Worm (Caenorhabditis elegans): ENCODE data around the gene str-14.

str-14 gene

ce11 chrV:16419769-16420168 lies 35.2 kb downstream of the str-14 start, which contains the start of gene F26D2.16:
TSS of gene F26D2.16 (minus strand) at chrV:16419869.
- TF ChIP-seq W03F9.2 (tag; optimal IDR thresholded peaks at IDR 0.05) (no peak), dao-5 (tag; optimal IDR thresholded peaks at IDR 0.05) (no peak), him-1 (tag; optimal IDR thresholded peaks at IDR 0.05) (no peak)

ce11 chrV:16417014-16417413 lies 38.0 kb downstream of the str-14 start, which contains the start of gene str-55:
TSS of gene str-55 (minus strand) at chrV:16417114.
- TF ChIP-seq W03F9.2 (tag; optimal IDR thresholded peaks at IDR 0.05): no peak
- TF ChIP-seq him-1 (tag; optimal IDR thresholded peaks at IDR 0.05): no peak

- no peak for TF ChIP-seq W03F9.2 (tag; optimal IDR thresholded peaks at IDR 0.05)
- no peak for TF ChIP-seq him-1 (tag; optimal IDR thresholded peaks at IDR 0.05)
- no peak for TF ChIP-seq dao-5 (tag; optimal IDR thresholded peaks at IDR 0.05)
Observed at ce11 chrV:16410521-16410920, 44.4 kb downstream of the str-14 start, which contains the start of gene srh-145. TSS of gene srh-145 (plus strand) at chrV:16410713.

- TF ChIP-seq dao-5 (tag; optimal IDR thresholded peaks at IDR 0.05) (no peak), W03F9.2 (tag; optimal IDR thresholded peaks at IDR 0.05) (no peak), him-1 (tag; optimal IDR thresholded peaks at IDR 0.05) (no peak)
Observed at ce11 chrV:16407663-16408062, 47.3 kb downstream of the str-14 start, which contains the start of gene F26D2.3. TSS of gene F26D2.3 (plus strand) at chrV:16407963.

ce11 chrV:16406357-16406756 lies 48.6 kb downstream of the str-14 start:
- TF ChIP-seq dao-5 (tag; optimal IDR thresholded peaks at IDR 0.05) (no peak), W03F9.2 (tag; optimal IDR thresholded peaks at IDR 0.05) (no peak), him-1 (tag; optimal IDR thresholded peaks at IDR 0.05) (no peak)

- TF ChIP-seq dao-5 (tag; optimal IDR thresholded peaks at IDR 0.05) (no peak), W03F9.2 (tag; optimal IDR thresholded peaks at IDR 0.05) (no peak), him-1 (tag; optimal IDR thresholded peaks at IDR 0.05) (no peak)
Observed at ce11 chrV:16405366-16405765, 49.6 kb downstream of the str-14 start.

ce11 chrV:16403974-16404373 lies 51.0 kb downstream of the str-14 start, which contains the start of gene syp-1:
TSS of gene syp-1 (plus strand) at chrV:16404274.
- no peak for TF ChIP-seq W03F9.2 (tag; optimal IDR thresholded peaks at IDR 0.05)
- no peak for TF ChIP-seq dao-5 (tag; optimal IDR thresholded peaks at IDR 0.05)
- no peak for TF ChIP-seq him-1 (tag; optimal IDR thresholded peaks at IDR 0.05)

All from whole organism, L4/young adult.